Worm (Caenorhabditis elegans) whole organism, L1 larva: ENCODE data around the gene str-108.

Experiments
- aly-2 ChIP-seq: fragments of 150-350 bp; optimal IDR thresholded peaks from 2 replicates; lab custom pipeline; 2014; ENCODE audit warnings: missing biosample characterization, missing genetic modification characterization
- fkh-10 ChIP-seq: sonication (generic microtip); optimal IDR thresholded peaks from 2 replicates; lab custom pipeline; 2017; ENCODE audit warnings: missing biosample characterization, missing genetic modification reagents, missing genetic modification characterization
- fkh-8 ChIP-seq: sonication (generic microtip); optimal IDR thresholded peaks from 2 replicates; lab custom pipeline; 2016; ENCODE audit warnings: mild to moderate bottlenecking, missing genetic modification characterization, missing compliant biosample characterization
- isw-1 ChIP-seq: fragments of 200-800 bp; sonication (Bioruptor generic); IDR thresholded peaks from 2 replicates; pipeline ENCODE4 v1.3.6; 2022; ENCODE audit warnings: missing genetic modification characterization, missing compliant biosample characterization
- lin-13 ChIP-seq: fragments of 150-350 bp; optimal IDR thresholded peaks from 2 replicates; lab custom pipeline; 2014; ENCODE audit warnings: missing biosample characterization, missing genetic modification reagents, missing genetic modification characterization
- lin-39 ChIP-seq: fragments of 150-350 bp; optimal IDR thresholded peaks from 2 replicates; lab custom pipeline; 2014; ENCODE audit warnings: missing biosample characterization, missing genetic modification reagents, missing genetic modification characterization
- mdl-1 ChIP-seq, 2 experiments: fragments of 150-350 bp; optimal IDR thresholded peaks; 2 replicates each; lab custom pipeline; 2014 to 2017; ENCODE audit warnings: missing biosample characterization in 2 of 2, missing genetic modification characterization in 2 of 2, inconsistent platforms in 1 of 2
- nhr-28 ChIP-seq: fragments of 150-350 bp; optimal IDR thresholded peaks from 2 replicates; lab custom pipeline; 2014; ENCODE audit warnings: missing biosample characterization, missing genetic modification characterization
- nhr-76 ChIP-seq: sonication (generic microtip); optimal IDR thresholded peaks from 2 replicates; lab custom pipeline; 2017; ENCODE audit warnings: missing biosample characterization, missing genetic modification characterization
- nhr-90 ChIP-seq: sonication (generic microtip); optimal IDR thresholded peaks from 2 replicates; lab custom pipeline; 2016; ENCODE audit warnings: mild to moderate bottlenecking, missing genetic modification characterization, missing compliant biosample characterization; ENCODE audit not compliant: poor library complexity
- pqm-1 ChIP-seq: sonication (generic microtip); optimal IDR thresholded peaks from 3 replicates; lab custom pipeline; 2017; ENCODE audit warnings: missing biosample characterization, missing genetic modification characterization
- skn-1 ChIP-seq: fragments of 150-350 bp; optimal IDR thresholded peaks from 2 replicates; lab custom pipeline; 2014; ENCODE audit warnings: missing biosample characterization, missing genetic modification characterization
- unc-62 ChIP-seq: fragments of 150-350 bp; optimal IDR thresholded peaks from 2 replicates; lab custom pipeline; 2014; ENCODE audit warnings: missing biosample characterization, missing genetic modification reagents, missing genetic modification characterization
- ztf-11 ChIP-seq, 2 experiments: sonication (generic microtip); optimal IDR thresholded peaks; 2 replicates each; lab custom pipeline; 2016 to 2017; ENCODE audit warnings: missing genetic modification characterization in 2 of 2, missing biosample characterization in 1 of 2, missing compliant biosample characterization in 1 of 2

DNA sequence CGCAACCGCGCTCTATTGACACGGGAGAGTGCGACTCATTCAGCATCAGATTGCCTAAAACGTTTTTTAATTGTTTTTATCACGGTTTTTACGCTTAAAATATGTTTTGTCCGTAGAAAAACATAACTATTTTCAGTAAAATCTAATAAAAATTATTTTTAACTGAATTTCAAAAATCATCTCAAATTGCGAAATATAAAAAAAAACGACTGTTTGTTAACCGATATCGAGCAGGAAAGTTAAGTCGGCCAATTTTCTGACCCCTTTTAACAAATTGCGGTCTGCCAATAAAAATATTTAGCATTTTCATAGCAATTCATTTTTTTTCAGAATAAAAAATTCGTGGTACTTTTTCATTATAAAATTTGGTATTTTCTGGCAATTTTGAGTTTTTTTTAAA is 45.5 kb upstream of the str-108 start:
- TF ChIP-seq aly-2 (tag; lab: Kevin White, UChicago) (no peak), lin-39 (tag; lab: Kevin White, UChicago) (no peak), isw-1 (GFP tag; lab: Robert Waterston, UW) (no peak), mdl-1 (tag; optimal IDR thresholded peaks at IDR 0.05; lab: Kevin White, UChicago) (no peak), skn-1 (no peak), nhr-76 (no peak), fkh-10 (GFP tag; lab: Kevin White, UChicago) (no peak), ztf-11 (tag; optimal IDR thresholded peaks at IDR 0.05; lab: Kevin White, UChicago) (no peak), fkh-8 (no peak), nhr-90 (tag; lab: Kevin White, UChicago) (no peak), nhr-28 (no peak), pqm-1 (tag; lab: Kevin White, UChicago) (no peak), lin-13 (no peak), unc-62 (no peak)
